Fruit fly (Drosophila melanogaster) Kc167 (cell line): Measurements from ENCODE around the gene eIF3g1.

Source experiments
- Myc ChIP-seq: fragments of >200 bp; optimal IDR thresholded peaks from 2 replicates; lab custom pipeline; 2017; ENCODE audit warnings: missing external identifiers
- Sin3A ChIP-seq: fragments of >200 bp; optimal IDR thresholded peaks from 2 replicates; lab custom pipeline; 2018; ENCODE audit warnings: missing external identifiers
- h ChIP-seq: fragments of >200 bp; optimal IDR thresholded peaks from 3 replicates; lab custom pipeline; 2018; ENCODE audit warnings: missing external identifiers
- insv ChIP-seq: fragments of >200 bp; optimal IDR thresholded peaks from 3 replicates; lab custom pipeline; 2018; ENCODE audit warnings: missing external identifiers
- psq ChIP-seq: fragments of >200 bp; optimal IDR thresholded peaks from 2 replicates; lab custom pipeline; 2017; ENCODE audit warnings: missing external identifiers
- ttk ChIP-seq: sonication (Bioruptor generic); optimal IDR thresholded peaks from 2 replicates; lab custom pipeline; 2017; ENCODE audit warnings: missing external identifiers

- TF ChIP-seq h (no peak), psq (lab: Kevin White, UChicago) (no peak), insv (lab: Kevin White, UChicago) (no peak), Sin3A (no peak), Myc (no peak), ttk (lab: Kevin White, UChicago) (no peak)
Measured at dm6 chrX:2655479-2655878, 45.3 kb upstream of the eIF3g1 start.
